Worm (Caenorhabditis elegans): ENCODE measurements around the gene W03F9.4.
A peak's percentile ranks its signal among the peaks of the same experiment; 100 is the strongest.

DNA sequence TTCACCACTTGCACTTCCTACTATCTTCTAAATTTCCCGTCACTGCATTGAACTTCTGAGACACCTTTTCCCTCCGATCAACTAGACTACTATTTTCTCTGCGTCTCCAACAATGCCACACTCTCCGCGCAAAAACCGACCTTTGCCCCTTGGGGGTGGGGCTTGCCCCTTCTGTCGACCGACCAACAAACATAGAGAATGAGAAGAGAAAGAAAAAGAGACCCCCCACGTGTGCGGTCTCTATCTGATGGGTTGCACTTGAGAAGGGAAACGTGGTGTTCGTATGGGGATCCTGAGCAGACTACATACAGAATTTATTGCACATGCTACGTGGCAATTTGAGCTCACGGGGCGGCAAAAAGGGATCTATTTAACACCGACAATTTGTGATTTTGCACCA is 4.0 kb upstream of the W03F9.4 start:
- TF ChIP-seq ceh-40 (GFP tag; IDR thresholded peaks at IDR 0.05), result no peak
- no peak for TF ChIP-seq dpl-1 (GFP tag; optimal IDR thresholded peaks at IDR 0.05)
- TF ChIP-seq pbrm-1 (GFP tag; IDR thresholded peaks at IDR 0.05), result no peak
- no peak for TF ChIP-seq ama-1 (optimal IDR thresholded peaks at IDR 0.05)
- no peak for TF ChIP-seq ama-1 (GFP tag; optimal IDR thresholded peaks at IDR 0.05)
- no peak for TF ChIP-seq tlf-1 (GFP tag; optimal IDR thresholded peaks at IDR 0.05)
- no peak for TF ChIP-seq tbp1 (GFP tag; optimal IDR thresholded peaks at IDR 0.05)
- TF ChIP-seq snpc-4 (GFP tag; optimal IDR thresholded peaks at IDR 0.05), result no peak
- TF ChIP-seq snpc-4 (tag; optimal IDR thresholded peaks at IDR 0.05), result no peak
- TF ChIP-seq F55B11.4 (tag; optimal IDR thresholded peaks at IDR 0.05; ENCODE audit: borderline replicate concordance, insufficient read depth), result no peak
- no peak for TF ChIP-seq athp-1 (tag; optimal IDR thresholded peaks at IDR 0.05)
- no peak for TF ChIP-seq Y95B8A.8 (GFP tag; IDR thresholded peaks at IDR 0.05)
- TF ChIP-seq hmg-1.2 (GFP tag; IDR thresholded peaks at IDR 0.05), result peak; percentile 78
- TF ChIP-seq Y53G8AR.9 (GFP tag; conservative IDR thresholded peaks at IDR 0.05), result 0 out of 2 replicates have a peak, but pooled peaks have one; percentile 44
- no peak for TF ChIP-seq F49E8.2 (tag; optimal IDR thresholded peaks at IDR 0.05; ENCODE audit: insufficient read depth)
- no peak for TF ChIP-seq egrh-3 (GFP tag; IDR thresholded peaks at IDR 0.05)
